Fruit fly (Drosophila melanogaster) whole organism, prepupa: ENCODE data around the gene CHES-1-like.

Source experiments
- CG10631 ChIP-seq: fragments of 200-800 bp; sonication (Bioruptor generic); optimal IDR thresholded peaks from 2 replicates; lab custom pipeline; 2016; ENCODE audit warnings: missing biosample characterization, missing genetic modification characterization
- CG6808 ChIP-seq: fragments of 200-800 bp; sonication (Bioruptor generic); optimal IDR thresholded peaks from 3 replicates; lab custom pipeline; 2017; ENCODE audit warnings: missing biosample characterization, missing genetic modification characterization, mild to moderate bottlenecking, moderate library complexity, missing genetic modification reagents
- CG8119 ChIP-seq: fragments of 200-800 bp; sonication (Bioruptor generic); IDR thresholded peaks from 3 replicates; pipeline ENCODE4 v1.3.6; 2022; ENCODE audit warnings: missing biosample characterization, missing genetic modification characterization
- CG8319 ChIP-seq: fragments of 200-800 bp; sonication (Bioruptor generic); optimal IDR thresholded peaks from 3 replicates; lab custom pipeline; 2016; ENCODE audit warnings: missing biosample characterization, missing genetic modification characterization
- Eip78C ChIP-seq: fragments of 200-800 bp; sonication (Bioruptor generic); peaks from one replicate; lab custom pipeline; 2016; ENCODE audit warnings: missing biosample characterization, missing genetic modification characterization
- Hr39 ChIP-seq: fragments of 200-800 bp; sonication (Bioruptor generic); optimal IDR thresholded peaks from 2 replicates; lab custom pipeline; 2016; ENCODE audit warnings: missing biosample characterization, missing genetic modification characterization
- Lpt ChIP-seq: fragments of 200-800 bp; sonication (Bioruptor generic); optimal IDR thresholded peaks from 3 replicates; lab custom pipeline; 2016; ENCODE audit warnings: missing biosample characterization, missing genetic modification characterization
- acj6 ChIP-seq: fragments of 200-800 bp; sonication (Bioruptor generic); optimal IDR thresholded peaks from 3 replicates; lab custom pipeline; 2016; ENCODE audit warnings: missing biosample characterization, missing genetic modification characterization
- fd85E ChIP-seq: fragments of 200-800 bp; sonication (Bioruptor generic); optimal IDR thresholded peaks from 3 replicates; lab custom pipeline; 2016; ENCODE audit warnings: missing biosample characterization, missing genetic modification characterization
- lz ChIP-seq: fragments of 200-800 bp; sonication (Bioruptor generic); optimal IDR thresholded peaks from 3 replicates; lab custom pipeline; 2016; ENCODE audit warnings: missing biosample characterization, missing genetic modification characterization
- ss ChIP-seq, 2 experiments: fragments of 200-800 bp; sonication (Bioruptor generic); optimal IDR thresholded peaks; 2 replicates in 1 of 2; 3 replicates in 1 of 2; lab custom pipeline; 2017 to 2018; ENCODE audit warnings: mild to moderate bottlenecking in 2 of 2, missing biosample characterization in 2 of 2, missing genetic modification characterization in 2 of 2, moderate library complexity in 1 of 2

DNA sequence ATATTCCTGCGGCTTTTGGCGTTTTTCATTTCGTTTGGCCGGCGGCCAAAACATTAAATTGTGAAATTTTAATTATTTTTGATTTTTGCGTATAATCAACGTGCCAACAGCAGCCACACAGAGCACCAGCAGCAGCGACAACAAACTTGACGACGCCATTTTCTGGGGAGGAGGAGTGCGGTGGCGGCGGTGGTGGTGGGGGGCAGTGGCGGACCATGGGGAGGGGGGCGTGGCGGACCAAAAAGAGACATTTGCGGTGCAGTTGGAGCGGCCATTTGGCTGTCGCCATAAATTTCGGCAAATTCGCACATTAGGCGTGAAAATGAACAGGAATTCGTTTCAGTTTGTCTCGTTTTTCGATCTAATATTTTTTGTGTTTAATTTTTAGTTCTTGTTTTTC is 45.3 kb downstream of the CHES-1-like start:
- TF ChIP-seq acj6 (GFP tag; lab: Kevin White, UChicago) (no peak), ss (GFP tag; optimal IDR thresholded peaks at IDR 0.05; lab: Kevin White, UChicago) (no peak), CG6808 (GFP tag; lab: Kevin White, UChicago) (no peak), Eip78C (GFP tag; lab: Kevin White, UChicago) (no peak), fd85E (GFP tag; lab: Kevin White, UChicago) (no peak), Lpt (no peak), Hr39 (no peak), CG10631 (GFP tag; lab: Kevin White, UChicago) (no peak), CG8119 (no peak), lz (GFP tag; lab: Kevin White, UChicago) (no peak), CG8319 (GFP tag; lab: Kevin White, UChicago) (no peak)
